Worm (Caenorhabditis elegans) whole organism, L4 larva: ENCODE measurements around the gene abts-3.

Experiments
- F10B5.3 ChIP-seq: sonication (generic microtip); optimal IDR thresholded peaks from 2 replicates; lab custom pipeline; 2016; ENCODE audit warnings: mild to moderate bottlenecking, missing genetic modification characterization, missing compliant biosample characterization
- F49E8.2 ChIP-seq: sonication (generic microtip); optimal IDR thresholded peaks from 2 replicates; lab custom pipeline; 2016; ENCODE audit warnings: missing compliant biosample characterization, mild to moderate bottlenecking, missing genetic modification characterization, borderline replicate concordance
- Y105C5A.15 ChIP-seq: fragments of 200-800 bp; sonication (Bioruptor generic); IDR thresholded peaks from 2 replicates; pipeline ENCODE4 v1.3.6; 2022; ENCODE audit warnings: missing genetic modification characterization, missing compliant biosample characterization
- ZK337.2 ChIP-seq: fragments of 200-800 bp; sonication (Bioruptor generic); IDR thresholded peaks from 2 replicates; pipeline ENCODE4 v1.3.6; 2022; ENCODE audit warnings: missing genetic modification reagents, missing genetic modification characterization, missing compliant biosample characterization
- ZK546.5 ChIP-seq, 2 experiments: sonication (generic microtip); optimal IDR thresholded peaks; 2 replicates each; lab custom pipeline; 2017; ENCODE audit warnings: missing biosample characterization in 2 of 2, missing genetic modification characterization in 2 of 2
- aha-1 ChIP-seq: fragments of 150-350 bp; peaks from one replicate; lab custom pipeline; 2014; ENCODE audit warnings: missing biosample characterization, missing genetic modification characterization
- egl-27 ChIP-seq: sonication (generic microtip); optimal IDR thresholded peaks from 3 replicates; lab custom pipeline; 2017; ENCODE audit warnings: missing biosample characterization, missing genetic modification reagents, missing genetic modification characterization
- fkh-10 ChIP-seq: fragments of 150-350 bp; optimal IDR thresholded peaks from 2 replicates; lab custom pipeline; 2014; ENCODE audit warnings: missing biosample characterization, missing genetic modification reagents, missing genetic modification characterization
- lim-7 ChIP-seq: fragments of 200-800 bp; sonication (Bioruptor generic); IDR thresholded peaks from 2 replicates; pipeline ENCODE4 v1.3.6; 2022; ENCODE audit warnings: missing genetic modification characterization, missing compliant biosample characterization
- lin-13 ChIP-seq: fragments of 150-350 bp; optimal IDR thresholded peaks from 2 replicates; lab custom pipeline; 2014; ENCODE audit warnings: missing biosample characterization, missing genetic modification reagents, missing genetic modification characterization
- mdl-1 ChIP-seq, 2 experiments: fragments of 150-350 bp in 1 of 2; sonication (generic microtip) in 1 of 2; optimal IDR thresholded peaks; 2 replicates each; lab custom pipeline; 2014 to 2017; ENCODE audit warnings: missing biosample characterization in 2 of 2, missing genetic modification characterization in 2 of 2
- php-3 ChIP-seq: fragments of 200-800 bp; sonication (Bioruptor generic); IDR thresholded peaks from 2 replicates; pipeline ENCODE4 v1.3.6; 2022; ENCODE audit warnings: missing genetic modification reagents, missing genetic modification characterization, missing compliant biosample characterization
- unc-39 ChIP-seq: sonication (generic microtip); optimal IDR thresholded peaks from 2 replicates; lab custom pipeline; 2017; ENCODE audit warnings: missing biosample characterization, missing genetic modification characterization

ce11 chrII:6115283-6115682 lies 17.4 kb upstream of the abts-3 start:
- TF ChIP-seq Y105C5A.15 (GFP tag; lab: Robert Waterston, UW), result no peak
- no peak for TF ChIP-seq lim-7 (GFP tag; lab: Robert Waterston, UW)
- no peak for TF ChIP-seq egl-27 (tag; lab: Kevin White, UChicago)
- TF ChIP-seq F49E8.2 (tag; lab: Kevin White, UChicago), result no peak
- TF ChIP-seq php-3, result no peak
- no peak for TF ChIP-seq unc-39
- no peak for TF ChIP-seq F10B5.3
- no peak for TF ChIP-seq fkh-10 (GFP tag; lab: Kevin White, UChicago)
- TF ChIP-seq lin-13, result no peak
- no peak for TF ChIP-seq mdl-1 (tag; optimal IDR thresholded peaks at IDR 0.05; lab: Kevin White, UChicago)
- no peak for TF ChIP-seq ZK337.2 (GFP tag; lab: Robert Waterston, UW)
- no peak for TF ChIP-seq aha-1 (tag; lab: Kevin White, UChicago)
- TF ChIP-seq ZK546.5 (tag; optimal IDR thresholded peaks at IDR 0.05; lab: Kevin White, UChicago), result no peak
